Worm (Caenorhabditis elegans) whole organism, mixed stage, embryonic: Measurements from ENCODE around the gene ccpp-6.

Experiments
- M03D4.4 ChIP-seq: sonication (generic microtip); optimal IDR thresholded peaks from 2 replicates; lab custom pipeline; 2017; ENCODE audit warnings: mild to moderate bottlenecking, missing genetic modification characterization, missing compliant biosample characterization
- bed-3 ChIP-seq: fragments of 200-800 bp; sonication (Bioruptor generic); optimal IDR thresholded peaks from 3 replicates; lab custom pipeline; 2018; ENCODE audit warnings: mild to moderate bottlenecking, missing genetic modification characterization, moderate library complexity, missing compliant biosample characterization
- blmp-1 ChIP-seq: fragments of 150-350 bp; optimal IDR thresholded peaks from 2 replicates; lab custom pipeline; 2014; ENCODE audit warnings: missing biosample characterization, missing genetic modification characterization
- elt-1 ChIP-seq: sonication (generic microtip); optimal IDR thresholded peaks from 2 replicates; lab custom pipeline; 2017; ENCODE audit warnings: missing genetic modification characterization, mild to moderate bottlenecking, missing compliant biosample characterization, antibody characterized with exemption, moderate library complexity, borderline replicate concordance; ENCODE audit not compliant: insufficient read depth
- lsy-2 ChIP-seq: fragments of 150-350 bp; optimal IDR thresholded peaks from 2 replicates; lab custom pipeline; 2014; ENCODE audit warnings: missing biosample characterization, missing genetic modification characterization
- mab-5 ChIP-seq: fragments of 150-350 bp; optimal IDR thresholded peaks from 2 replicates; lab custom pipeline; 2014; ENCODE audit warnings: missing biosample characterization, missing genetic modification characterization
- mep-1 ChIP-seq: fragments of 150-350 bp; optimal IDR thresholded peaks from 2 replicates; lab custom pipeline; 2017; ENCODE audit warnings: missing biosample characterization, missing genetic modification reagents, missing genetic modification characterization, inconsistent platforms
- pha-4 ChIP-seq: fragments of 150-350 bp; optimal IDR thresholded peaks from 2 replicates; lab custom pipeline; 2018; ENCODE audit warnings: missing biosample characterization, missing genetic modification reagents, missing genetic modification characterization
- snpc-4 ChIP-seq: fragments of 150-350 bp; optimal IDR thresholded peaks from 2 replicates; lab custom pipeline; 2014; ENCODE audit warnings: missing biosample characterization, missing genetic modification characterization
- unc-39 ChIP-seq: fragments of 150-350 bp; optimal IDR thresholded peaks from 2 replicates; lab custom pipeline; 2014; ENCODE audit warnings: missing biosample characterization, missing genetic modification characterization
- unc-62 ChIP-seq: fragments of 150-350 bp; optimal IDR thresholded peaks from 2 replicates; lab custom pipeline; 2014; ENCODE audit warnings: missing biosample characterization, missing genetic modification reagents, missing genetic modification characterization
- ztf-11 ChIP-seq: fragments of 150-350 bp; optimal IDR thresholded peaks from 2 replicates; lab custom pipeline; 2014; ENCODE audit warnings: missing biosample characterization, missing genetic modification characterization

DNA sequence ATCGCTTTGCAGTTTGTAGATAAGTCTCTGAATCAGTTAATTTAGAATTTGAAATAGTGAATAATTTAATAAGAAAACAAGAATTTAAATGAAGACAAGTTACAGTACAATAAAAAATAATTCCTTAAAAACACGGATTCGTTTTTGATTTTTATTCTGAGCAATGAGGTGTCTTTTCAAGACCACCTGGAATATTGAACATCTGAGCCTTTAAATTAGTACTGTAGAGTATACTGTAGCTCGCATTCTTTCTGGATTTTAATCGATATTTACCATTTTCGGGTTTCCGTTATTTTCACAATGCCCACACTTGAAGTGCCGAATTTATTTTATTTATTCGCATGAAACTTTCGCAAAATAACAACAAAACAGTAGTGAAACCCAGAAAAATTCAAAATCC, 36.7 kb upstream of the ccpp-6 start, which contains the start of gene F07F6.7:
- TF ChIP-seq pha-4 (tag; lab: Kevin White, UChicago) = no peak
- no peak for TF ChIP-seq mep-1 (tag; lab: Kevin White, UChicago)
- no peak for TF ChIP-seq elt-1
- no peak for TF ChIP-seq snpc-4 (tag; lab: Kevin White, UChicago)
- TF ChIP-seq ztf-11 (tag; lab: Kevin White, UChicago) = no peak
- no peak for TF ChIP-seq lsy-2 (tag; lab: Kevin White, UChicago)
- TF ChIP-seq unc-39 (tag; lab: Kevin White, UChicago) = no peak
- TF ChIP-seq blmp-1 (tag; lab: Kevin White, UChicago) = no peak
- TF ChIP-seq unc-62 (GFP tag; lab: Kevin White, UChicago) = no peak
- no peak for TF ChIP-seq mab-5 (tag; lab: Kevin White, UChicago)
- no peak for TF ChIP-seq M03D4.4 (tag; lab: Kevin White, UChicago)
- TF ChIP-seq bed-3 (GFP tag; lab: Kevin White, UChicago) = no peak
